Fruit fly (Drosophila melanogaster) whole organism, adult: ENCODE results near the gene sll.

ENCODE experiments used
- CG7045 ChIP-seq: fragments of 200-800 bp; sonication (Bioruptor generic); optimal IDR thresholded peaks from 2 replicates; lab custom pipeline; 2017; ENCODE audit warnings: missing biosample characterization, mild to moderate bottlenecking, missing genetic modification characterization
- Crg-1 ChIP-seq: fragments of 200-800 bp; sonication (Bioruptor generic); optimal IDR thresholded peaks from 2 replicates; lab custom pipeline; 2016; ENCODE audit warnings: missing biosample characterization, missing genetic modification characterization
- Mnt ChIP-seq: fragments of 200-800 bp; sonication (Bioruptor generic); optimal IDR thresholded peaks from 2 replicates; lab custom pipeline; 2016; ENCODE audit warnings: missing biosample characterization, mild to moderate bottlenecking, missing genetic modification characterization
- kay ChIP-seq: fragments of 200-800 bp; sonication (Bioruptor generic); peaks from one replicate; lab custom pipeline; 2016; ENCODE audit warnings: missing biosample characterization, missing genetic modification characterization, borderline replicate concordance
- tj ChIP-seq: fragments of 200-800 bp; sonication (Bioruptor generic); optimal IDR thresholded peaks from 3 replicates; lab custom pipeline; 2017; ENCODE audit warnings: missing biosample characterization, mild to moderate bottlenecking, missing genetic modification characterization, moderate library complexity
- toe ChIP-seq: fragments of 200-800 bp; sonication (Bioruptor generic); optimal IDR thresholded peaks from 2 replicates; lab custom pipeline; 2016; ENCODE audit warnings: missing biosample characterization, missing genetic modification characterization

DNA sequence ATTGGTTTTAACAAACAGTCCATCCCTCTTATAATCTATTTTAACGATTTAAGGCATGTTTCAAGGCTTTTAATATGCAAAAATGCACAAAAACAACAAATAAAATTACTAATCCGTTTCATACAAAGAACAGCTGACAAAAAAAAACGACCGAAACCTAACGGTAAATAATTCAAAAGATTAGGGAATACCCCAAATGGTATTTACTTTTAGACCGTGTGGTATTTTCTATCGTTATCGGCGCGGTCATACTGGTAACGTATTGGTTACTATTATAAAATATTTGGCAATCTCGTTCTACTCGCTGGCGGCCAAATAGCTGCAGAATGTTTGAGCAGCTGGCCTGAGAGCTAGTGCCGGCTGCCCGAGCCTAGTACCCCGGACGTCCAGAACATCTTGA lies at the start of gene sll:
- TF ChIP-seq Crg-1 (GFP tag; lab: Kevin White, UChicago) (no peak), CG7045 (GFP tag; lab: Kevin White, UChicago) (no peak), toe (GFP tag; lab: Kevin White, UChicago) (no peak), Mnt (GFP tag; lab: Kevin White, UChicago) (no peak), kay (GFP tag; lab: Kevin White, UChicago) (no peak), tj (GFP tag; lab: Kevin White, UChicago) (no peak)
